Fruit fly (Drosophila melanogaster): ENCODE data around the gene CheA87a.

DNA sequence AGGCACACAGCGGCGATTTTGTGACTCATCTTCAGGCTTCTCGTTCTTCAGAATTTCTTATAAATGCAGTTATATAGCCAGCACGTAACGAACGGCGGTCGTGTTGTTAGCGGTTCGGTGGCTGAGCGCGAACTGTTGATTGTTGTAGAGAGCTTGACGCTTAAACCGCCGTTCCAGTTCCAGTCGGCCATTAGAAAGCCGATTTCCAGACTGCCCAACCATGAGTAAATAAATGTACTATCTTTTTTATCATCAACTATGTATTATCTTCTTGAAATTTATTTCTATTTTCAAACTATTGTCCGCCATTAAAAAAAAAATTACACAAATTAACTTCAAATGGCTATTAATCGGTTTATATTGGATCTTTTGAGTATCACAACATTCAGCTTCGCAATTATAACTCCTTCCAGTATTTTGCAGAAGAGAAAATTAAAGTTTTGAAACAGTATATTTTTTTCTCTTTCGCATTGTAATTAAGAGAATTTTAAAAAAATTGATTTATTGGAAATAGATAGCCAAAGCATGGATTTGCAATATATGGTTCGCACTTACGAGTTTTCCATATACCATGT, 32.4 kb downstream of the CheA87a start, which contains the start of gene GILT1:
- TF ChIP-seq usp (GFP tag; optimal IDR thresholded peaks at IDR 0.05) (no peak), psq (optimal IDR thresholded peaks at IDR 0.05) (no peak), CG8478 (optimal IDR thresholded peaks at IDR 0.05) (no peak)

All from whole organism.